Fruit fly (Drosophila melanogaster) whole organism, wandering third instar larva: Measurements from ENCODE around the gene SmydA-8.

ENCODE experiments used
- CG9705 ChIP-seq: fragments of 200-800 bp; sonication (Bioruptor generic); optimal IDR thresholded peaks from 2 replicates; lab custom pipeline; 2018; ENCODE audit warnings: missing biosample characterization, mild to moderate bottlenecking, missing genetic modification characterization
- CrebA ChIP-seq: fragments of 200-800 bp; sonication (Bioruptor generic); optimal IDR thresholded peaks from 2 replicates; lab custom pipeline; 2016; ENCODE audit warnings: missing biosample characterization, mild to moderate bottlenecking, missing genetic modification characterization, borderline replicate concordance
- Dfd ChIP-seq: fragments of >200 bp; optimal IDR thresholded peaks from 2 replicates; lab custom pipeline; 2017; ENCODE audit warnings: missing biosample characterization, missing genetic modification characterization
- HLH106 ChIP-seq: fragments of 200-800 bp; optimal IDR thresholded peaks from 3 replicates; lab custom pipeline; 2019; ENCODE audit warnings: missing biosample characterization, mild to moderate bottlenecking, missing genetic modification characterization, moderate library complexity
- Hnf4 ChIP-seq: fragments of 200-800 bp; sonication (Bioruptor generic); optimal IDR thresholded peaks from 2 replicates; lab custom pipeline; 2016; ENCODE audit warnings: missing biosample characterization, mild to moderate bottlenecking, missing genetic modification characterization
- Hr78 ChIP-seq: fragments of >200 bp; optimal IDR thresholded peaks from 2 replicates; lab custom pipeline; 2017; ENCODE audit warnings: missing biosample characterization, missing genetic modification characterization
- Hr83 ChIP-seq: fragments of 200-300 bp; sonication (Bioruptor generic); optimal IDR thresholded peaks from 2 replicates; lab custom pipeline; 2016; ENCODE audit warnings: missing biosample characterization, mild to moderate bottlenecking, missing genetic modification characterization, moderate library complexity; ENCODE audit not compliant: poor library complexity, severe bottlenecking
- Jra ChIP-seq: sonication (Bioruptor generic); optimal IDR thresholded peaks from 2 replicates; lab custom pipeline; 2016; ENCODE audit warnings: missing biosample characterization, missing genetic modification characterization
- Mio ChIP-seq: sonication (Bioruptor generic); optimal IDR thresholded peaks from 2 replicates; lab custom pipeline; 2016; ENCODE audit warnings: missing biosample characterization, missing genetic modification characterization
- N ChIP-seq: fragments of >200 bp; optimal IDR thresholded peaks from 2 replicates; lab custom pipeline; 2018; ENCODE audit warnings: missing biosample characterization, missing external identifiers, missing genetic modification characterization
- OdsH ChIP-seq: fragments of 200-800 bp; sonication (Bioruptor generic); optimal IDR thresholded peaks from 2 replicates; lab custom pipeline; 2016; ENCODE audit warnings: missing biosample characterization, mild to moderate bottlenecking, missing genetic modification characterization
- Sp1 ChIP-seq: fragments of 200-800 bp; sonication (Bioruptor generic); optimal IDR thresholded peaks from 3 replicates; lab custom pipeline; 2019; ENCODE audit warnings: missing biosample characterization, mild to moderate bottlenecking, missing genetic modification characterization, moderate library complexity
- brk ChIP-seq: fragments of 200-800 bp; sonication (Bioruptor generic); optimal IDR thresholded peaks from 2 replicates; lab custom pipeline; 2016; ENCODE audit warnings: missing biosample characterization, mild to moderate bottlenecking, missing genetic modification characterization
- dl ChIP-seq, 2 experiments: fragments of 175-275, 200-275 bp in 1 of 2; fragments of 200-275 bp in 1 of 2; sonication (Bioruptor generic); optimal IDR thresholded peaks; lab custom pipeline; 2018; ENCODE audit warnings: mild to moderate bottlenecking in 2 of 2, missing biosample characterization in 2 of 2, missing genetic modification characterization in 2 of 2, moderate library complexity in 2 of 2; ENCODE audit not compliant: partially characterized antibody in 2 of 2, insufficient read depth in 1 of 2
- dmrt93B ChIP-seq: fragments of 200-800 bp; sonication (Bioruptor generic); optimal IDR thresholded peaks from 2 replicates; lab custom pipeline; 2018; ENCODE audit warnings: missing biosample characterization, mild to moderate bottlenecking, missing genetic modification characterization
- foxo ChIP-seq, 2 experiments: fragments of 200-800 bp; sonication (Bioruptor generic); optimal IDR thresholded peaks; 2 replicates in 1 of 2; 3 replicates in 1 of 2; lab custom pipeline; 2016 to 2017; ENCODE audit warnings: missing biosample characterization in 2 of 2, missing genetic modification characterization in 2 of 2
- fru ChIP-seq: fragments of 200-800 bp; sonication (Bioruptor generic); optimal IDR thresholded peaks from 3 replicates; lab custom pipeline; 2016; ENCODE audit warnings: missing biosample characterization, mild to moderate bottlenecking, missing genetic modification characterization
- h ChIP-seq: fragments of 200-800 bp; sonication (Bioruptor generic); optimal IDR thresholded peaks from 3 replicates; lab custom pipeline; 2016; ENCODE audit warnings: missing biosample characterization, mild to moderate bottlenecking, missing genetic modification characterization
- jim ChIP-seq: fragments of 175-275, 200-325 bp; sonication (Bioruptor generic); optimal IDR thresholded peaks from 2 replicates; lab custom pipeline; 2016; ENCODE audit warnings: missing biosample characterization, mild to moderate bottlenecking, missing genetic modification characterization
- psq ChIP-seq: fragments of 200-800 bp; sonication (Bioruptor generic); optimal IDR thresholded peaks from 3 replicates; lab custom pipeline; 2017; ENCODE audit warnings: missing biosample characterization, mild to moderate bottlenecking, missing genetic modification characterization, moderate library complexity
- rgr ChIP-seq: fragments of 200-800 bp; sonication (Bioruptor generic); optimal IDR thresholded peaks from 3 replicates; lab custom pipeline; 2016; ENCODE audit warnings: missing biosample characterization, mild to moderate bottlenecking, missing genetic modification characterization
- sage ChIP-seq: fragments of 200-800 bp; sonication (Bioruptor generic); optimal IDR thresholded peaks from 2 replicates; lab custom pipeline; 2016; ENCODE audit warnings: missing biosample characterization, mild to moderate bottlenecking, missing genetic modification characterization
- sv ChIP-seq: fragments of 200-800 bp; sonication (Bioruptor generic); optimal IDR thresholded peaks from 3 replicates; lab custom pipeline; 2016; ENCODE audit warnings: missing biosample characterization, missing genetic modification characterization
- tai ChIP-seq: sonication (Bioruptor generic); optimal IDR thresholded peaks from 2 replicates; lab custom pipeline; 2016; ENCODE audit warnings: missing biosample characterization, missing genetic modification characterization
- usp ChIP-seq: fragments of >200 bp; optimal IDR thresholded peaks from 2 replicates; lab custom pipeline; 2017; ENCODE audit warnings: missing biosample characterization, missing genetic modification characterization
- woc ChIP-seq: sonication (Bioruptor generic); optimal IDR thresholded peaks from 2 replicates; lab custom pipeline; 2016; ENCODE audit warnings: missing biosample characterization, mild to moderate bottlenecking, missing genetic modification characterization

The SmydA-8 gene

DNA sequence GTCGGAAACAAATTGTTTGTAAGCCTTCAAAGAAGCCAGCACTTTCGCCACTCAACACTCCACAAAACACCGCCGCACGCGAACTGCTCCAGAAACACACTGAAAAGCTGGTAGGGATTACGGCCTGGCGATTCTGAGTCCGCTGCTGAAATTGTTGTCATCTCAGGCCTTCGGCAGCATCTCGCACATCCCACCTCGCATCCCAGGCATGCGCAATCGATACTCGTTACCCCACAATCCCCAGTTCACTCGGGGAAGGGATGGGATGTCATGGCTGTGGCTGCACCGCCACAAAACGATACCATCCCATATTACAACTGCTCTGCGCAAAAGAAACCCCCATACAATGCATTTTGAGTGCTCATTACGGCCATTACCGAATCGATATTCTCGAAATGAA lies 46.2 kb upstream of the SmydA-8 start, which contains the start of gene CG3078:
CG3078 (minus strand) TSS at position 101 of the 400 bp plus-strand sequence.
- no peak for TF ChIP-seq Hr83 (GFP tag; lab: Kevin White, UChicago)
- TF ChIP-seq HLH106: no peak
- no peak for TF ChIP-seq sv (GFP tag; lab: Kevin White, UChicago)
- TF ChIP-seq dmrt93B (GFP tag; lab: Kevin White, UChicago): no peak

DNA sequence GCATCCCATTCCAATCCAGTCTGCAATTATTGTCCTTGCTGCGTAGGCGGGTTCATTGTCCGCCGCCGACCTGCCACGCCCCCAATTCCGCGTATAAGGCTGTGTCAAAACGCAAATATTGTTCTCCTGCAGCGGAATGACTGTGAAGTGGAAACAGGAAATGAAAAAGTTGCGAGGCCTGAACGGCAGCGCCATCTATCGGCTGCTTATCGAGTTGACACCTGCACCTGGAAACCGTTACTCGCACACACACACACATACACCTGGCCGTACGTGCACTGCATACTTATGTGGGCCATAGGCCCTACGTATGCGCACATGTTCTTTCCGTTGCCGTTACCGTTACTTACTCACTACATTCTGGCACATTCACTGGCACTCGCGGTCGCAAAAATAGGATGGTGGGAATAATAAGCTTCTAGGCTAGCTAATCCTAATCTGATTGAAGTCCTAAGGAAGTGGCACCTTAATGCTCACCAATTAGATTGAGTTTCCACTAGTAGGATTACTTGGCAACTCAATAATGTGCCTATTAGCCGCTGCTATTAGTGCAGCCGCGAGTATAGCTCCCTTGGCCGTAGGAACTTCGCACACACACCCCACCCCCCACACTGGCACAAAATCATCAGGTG lies 45.1 kb upstream of the SmydA-8 start:
- TF ChIP-seq psq (GFP tag; lab: Kevin White, UChicago) (no peak), usp (GFP tag; lab: Kevin White, UChicago) (no peak), N (GFP tag; lab: Kevin White, UChicago) (no peak), fru (GFP tag; lab: Kevin White, UChicago) (no peak), jim (GFP tag; lab: Kevin White, UChicago) (no peak)

DNA sequence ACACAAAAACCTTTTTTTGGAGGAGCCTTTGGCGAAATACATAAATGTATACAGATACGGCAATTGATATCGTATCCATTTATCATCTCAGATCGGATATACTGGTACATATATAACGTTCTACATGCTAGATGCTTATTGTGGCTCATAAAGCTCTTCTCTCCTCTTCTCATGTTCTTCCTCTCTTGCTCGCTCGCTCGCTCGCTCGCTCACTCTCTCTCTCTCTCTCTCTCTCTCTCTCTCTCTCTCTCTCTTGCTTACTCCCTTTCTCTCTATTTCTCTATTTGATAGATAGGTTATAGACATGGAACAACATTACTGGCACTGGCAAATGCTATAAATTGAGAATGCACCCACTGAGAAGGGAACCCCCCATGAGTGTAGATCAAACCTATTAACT lies 41.4 kb upstream of the SmydA-8 start:
- no peak for TF ChIP-seq woc (GFP tag; lab: Kevin White, UChicago)
- no peak for TF ChIP-seq N (GFP tag; lab: Kevin White, UChicago)
- TF ChIP-seq Mio (GFP tag; lab: Kevin White, UChicago): no peak
- no peak for TF ChIP-seq usp (GFP tag; lab: Kevin White, UChicago)
- TF ChIP-seq Dfd (GFP tag; lab: Kevin White, UChicago): no peak
- no peak for TF ChIP-seq dmrt93B (GFP tag; lab: Kevin White, UChicago)
- no peak for TF ChIP-seq rgr (GFP tag; lab: Kevin White, UChicago)
- TF ChIP-seq dl (GFP tag; optimal IDR thresholded peaks at IDR 0.05; lab: Kevin White, UChicago; ENCODE audit: insufficient read depth in 1 of 2, partially characterized antibody in 2 of 2): no peak
- TF ChIP-seq Sp1 (GFP tag; lab: Kevin White, UChicago): no peak
- no peak for TF ChIP-seq sage
- no peak for TF ChIP-seq OdsH
- no peak for TF ChIP-seq tai
- TF ChIP-seq brk (GFP tag; lab: Kevin White, UChicago): no peak
- TF ChIP-seq CrebA (GFP tag; lab: Kevin White, UChicago): no peak
- TF ChIP-seq jim (GFP tag; lab: Kevin White, UChicago): no peak
- no peak for TF ChIP-seq foxo (GFP tag; optimal IDR thresholded peaks at IDR 0.05; lab: Kevin White, UChicago)
- no peak for TF ChIP-seq HLH106
- no peak for TF ChIP-seq Jra (GFP tag; lab: Kevin White, UChicago)
- TF ChIP-seq Hr83 (GFP tag; lab: Kevin White, UChicago): no peak

DNA sequence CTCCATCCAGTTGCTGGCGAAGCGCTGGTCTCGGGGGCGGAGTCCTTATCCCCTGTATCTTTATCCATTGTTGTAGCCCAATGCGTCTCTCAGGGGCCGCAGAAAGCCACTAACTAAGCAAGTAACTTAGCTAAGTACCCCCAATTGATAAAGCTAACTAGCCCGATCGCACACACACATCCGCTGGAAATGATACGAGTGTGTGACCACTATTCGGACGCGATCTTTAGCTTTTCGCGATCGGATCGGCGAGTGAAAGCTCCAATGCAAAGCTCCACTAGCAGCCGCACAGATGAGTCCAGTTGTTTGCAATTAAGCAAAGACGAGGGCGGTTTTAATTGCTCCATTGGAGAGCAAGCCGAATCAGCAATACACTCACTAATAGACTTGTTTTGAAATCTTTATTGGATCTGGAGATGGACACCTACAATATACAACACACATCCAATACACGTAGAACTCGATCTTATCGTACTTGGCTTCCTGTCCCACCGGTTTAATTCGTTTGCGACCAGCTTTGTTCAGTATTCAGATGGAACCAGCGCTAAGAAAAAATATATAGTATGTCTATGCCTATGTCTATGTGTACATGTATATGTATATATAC lies 40.5 kb upstream of the SmydA-8 start, which contains the start of gene CG3091:
CG3091 (minus strand) TSS at position 178 of the 607 bp plus-strand sequence.
- TF ChIP-seq h (GFP tag; lab: Kevin White, UChicago): peak; percentile 16
- no peak for TF ChIP-seq Jra (GFP tag; lab: Kevin White, UChicago)

DNA sequence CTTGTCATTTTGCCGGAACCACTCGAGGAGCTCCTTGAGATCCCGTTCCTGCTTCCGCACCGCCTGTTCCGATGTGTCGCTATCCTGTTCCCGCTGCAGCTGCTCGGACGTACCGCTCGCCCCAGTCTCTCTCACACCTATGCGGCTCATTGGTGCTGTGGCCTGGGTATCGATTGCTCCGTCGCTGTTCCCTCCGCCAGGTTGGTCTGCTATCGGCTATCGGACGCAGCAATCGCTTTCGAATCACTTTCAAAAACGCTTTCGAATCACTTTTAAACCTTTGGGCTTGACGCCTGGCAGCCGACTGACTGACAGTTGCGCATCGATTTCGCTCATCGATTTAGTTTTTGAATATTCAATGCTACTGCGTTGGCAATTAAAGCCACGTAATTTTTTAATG lies 38.1 kb upstream of the SmydA-8 start, which contains the start of gene CG3191:
CG3191 (minus strand) TSS at position 306 of the 400 bp plus-strand sequence.
- no peak for TF ChIP-seq tai
- no peak for TF ChIP-seq foxo (GFP tag; optimal IDR thresholded peaks at IDR 0.05; lab: Kevin White, UChicago)
- no peak for TF ChIP-seq Hnf4 (GFP tag; lab: Kevin White, UChicago)
- TF ChIP-seq Hr78 (GFP tag; lab: Kevin White, UChicago): no peak
- no peak for TF ChIP-seq CrebA (GFP tag; lab: Kevin White, UChicago)
- no peak for TF ChIP-seq woc (GFP tag; lab: Kevin White, UChicago)
- no peak for TF ChIP-seq fru (GFP tag; lab: Kevin White, UChicago)
- TF ChIP-seq CG9705 (GFP tag; lab: Kevin White, UChicago): no peak
- no peak for TF ChIP-seq psq (GFP tag; lab: Kevin White, UChicago)
- TF ChIP-seq dl (GFP tag; optimal IDR thresholded peaks at IDR 0.05; lab: Kevin White, UChicago; ENCODE audit: insufficient read depth in 1 of 2, partially characterized antibody in 2 of 2): no peak
- no peak for TF ChIP-seq N (GFP tag; lab: Kevin White, UChicago)
